Fruit fly (Drosophila melanogaster) whole organism, prepupa: Measurements from ENCODE around the gene rst.

Source experiments
- Blimp-1 ChIP-seq: fragments of 200-800 bp; sonication (Bioruptor generic); optimal IDR thresholded peaks from 3 replicates; lab custom pipeline; 2017; ENCODE audit warnings: missing biosample characterization, missing genetic modification characterization, mild to moderate bottlenecking, moderate library complexity, missing genetic modification reagents
- CG10631 ChIP-seq: fragments of 200-800 bp; sonication (Bioruptor generic); optimal IDR thresholded peaks from 2 replicates; lab custom pipeline; 2016; ENCODE audit warnings: missing biosample characterization, missing genetic modification characterization
- CG11294 ChIP-seq: fragments of 200-800 bp; sonication (Bioruptor generic); IDR thresholded peaks from 2 replicates; pipeline ENCODE4 v1.3.6; 2022; ENCODE audit warnings: missing biosample characterization, missing genetic modification characterization
- CG11762 ChIP-seq: fragments of 200-800 bp; sonication (Bioruptor generic); optimal IDR thresholded peaks from 3 replicates; lab custom pipeline; 2016; ENCODE audit warnings: missing biosample characterization, missing genetic modification characterization; ENCODE audit not compliant: insufficient read depth
- CG11902 ChIP-seq: fragments of 200-800 bp; sonication (Bioruptor generic); optimal IDR thresholded peaks from 3 replicates; lab custom pipeline; 2016; ENCODE audit warnings: missing biosample characterization, missing genetic modification characterization
- CG1621 ChIP-seq: fragments of 200-800 bp; sonication (Bioruptor generic); optimal IDR thresholded peaks from 3 replicates; lab custom pipeline; 2018; ENCODE audit warnings: missing biosample characterization, mild to moderate bottlenecking, missing genetic modification characterization
- CG16779 ChIP-seq: fragments of 200-800 bp; sonication (Bioruptor generic); optimal IDR thresholded peaks from 3 replicates; lab custom pipeline; 2017; ENCODE audit warnings: missing biosample characterization, mild to moderate bottlenecking, missing genetic modification characterization
- CG3032 ChIP-seq: fragments of 200-800 bp; optimal IDR thresholded peaks from 2 replicates; lab custom pipeline; 2019; ENCODE audit warnings: missing biosample characterization, mild to moderate bottlenecking, missing genetic modification characterization, moderate library complexity
- CG32006 ChIP-seq: fragments of 200-800 bp; sonication (Bioruptor generic); optimal IDR thresholded peaks from 3 replicates; lab custom pipeline; 2017; ENCODE audit warnings: missing biosample characterization, mild to moderate bottlenecking, missing genetic modification characterization
- CG34406 ChIP-seq: fragments of 200-800 bp; sonication (Bioruptor generic); optimal IDR thresholded peaks from 3 replicates; lab custom pipeline; 2016; ENCODE audit warnings: missing biosample characterization, missing genetic modification characterization
- CG3919 ChIP-seq: fragments of 200-800 bp; sonication (Bioruptor generic); optimal IDR thresholded peaks from 3 replicates; lab custom pipeline; 2016; ENCODE audit warnings: missing biosample characterization, missing genetic modification characterization
- CG6163 ChIP-seq: fragments of 200-800 bp; sonication (Bioruptor generic); IDR thresholded peaks from 3 replicates; pipeline ENCODE4 v1.3.6; 2022; ENCODE audit warnings: missing biosample characterization, missing genetic modification characterization
- CG6276 ChIP-seq: fragments of 200-800 bp; sonication (Bioruptor generic); optimal IDR thresholded peaks from 2 replicates; lab custom pipeline; 2017; ENCODE audit warnings: missing biosample characterization, mild to moderate bottlenecking, missing genetic modification characterization
- CG6792 ChIP-seq: fragments of 200-800 bp; sonication (Bioruptor generic); optimal IDR thresholded peaks from 3 replicates; lab custom pipeline; 2016; ENCODE audit warnings: missing biosample characterization, missing genetic modification characterization
- CG6808 ChIP-seq: fragments of 200-800 bp; sonication (Bioruptor generic); optimal IDR thresholded peaks from 3 replicates; lab custom pipeline; 2017; ENCODE audit warnings: missing biosample characterization, missing genetic modification characterization, mild to moderate bottlenecking, moderate library complexity, missing genetic modification reagents
- CG6854 ChIP-seq: fragments of 200-800 bp; sonication (Bioruptor generic); optimal IDR thresholded peaks from 2 replicates; lab custom pipeline; 2017; ENCODE audit warnings: missing biosample characterization, mild to moderate bottlenecking, missing genetic modification characterization
- CG7368 ChIP-seq: fragments of 200-800 bp; sonication (Bioruptor generic); optimal IDR thresholded peaks from 3 replicates; lab custom pipeline; 2016; ENCODE audit warnings: missing biosample characterization, missing genetic modification characterization
- CG8632 ChIP-seq: fragments of 200-800 bp; sonication (Bioruptor generic); optimal IDR thresholded peaks from 3 replicates; lab custom pipeline; 2016; ENCODE audit warnings: missing biosample characterization, missing genetic modification characterization
- Eip75B ChIP-seq: fragments of 200-800 bp; sonication (Bioruptor generic); optimal IDR thresholded peaks from 3 replicates; lab custom pipeline; 2016; ENCODE audit warnings: missing biosample characterization, missing genetic modification characterization
- Eip78C ChIP-seq: fragments of 200-800 bp; sonication (Bioruptor generic); peaks from one replicate; lab custom pipeline; 2016; ENCODE audit warnings: missing biosample characterization, missing genetic modification characterization
- Eip93F ChIP-seq: fragments of 200-800 bp; sonication (Bioruptor generic); optimal IDR thresholded peaks from 2 replicates; lab custom pipeline; 2016; ENCODE audit warnings: missing biosample characterization, mild to moderate bottlenecking, missing genetic modification characterization
- Ets96B ChIP-seq: fragments of 200-800 bp; optimal IDR thresholded peaks from 2 replicates; lab custom pipeline; 2019; ENCODE audit warnings: missing biosample characterization, mild to moderate bottlenecking, missing genetic modification characterization, moderate library complexity
- Gug ChIP-seq: fragments of 200-800 bp; sonication (Bioruptor generic); IDR thresholded peaks from 2 replicates; pipeline ENCODE4 v1.3.6; 2022; ENCODE audit warnings: missing biosample characterization, missing genetic modification characterization
- Hr38 ChIP-seq: sonication (Bioruptor generic); optimal IDR thresholded peaks from 2 replicates; lab custom pipeline; 2016; ENCODE audit warnings: missing biosample characterization, missing genetic modification characterization
- Hr4 ChIP-seq: fragments of 200-800 bp; sonication (Bioruptor generic); optimal IDR thresholded peaks from 3 replicates; lab custom pipeline; 2016; ENCODE audit warnings: missing biosample characterization, missing genetic modification characterization
- Lpt ChIP-seq: fragments of 200-800 bp; sonication (Bioruptor generic); optimal IDR thresholded peaks from 3 replicates; lab custom pipeline; 2016; ENCODE audit warnings: missing biosample characterization, missing genetic modification characterization
- Met ChIP-seq: fragments of 200-800 bp; sonication (Bioruptor generic); optimal IDR thresholded peaks from 3 replicates; lab custom pipeline; 2016; ENCODE audit warnings: missing biosample characterization, missing genetic modification characterization
- OdsH ChIP-seq: fragments of 200-800 bp; sonication (Bioruptor generic); optimal IDR thresholded peaks from 3 replicates; lab custom pipeline; 2016; ENCODE audit warnings: missing biosample characterization, missing genetic modification characterization
- Smox ChIP-seq: fragments of 200-800 bp; sonication (Bioruptor generic); optimal IDR thresholded peaks from 3 replicates; lab custom pipeline; 2016; ENCODE audit warnings: missing biosample characterization, missing genetic modification characterization
- Sox14 ChIP-seq: fragments of 200-800 bp; sonication (Bioruptor generic); optimal IDR thresholded peaks from 3 replicates; lab custom pipeline; 2016; ENCODE audit warnings: missing biosample characterization, missing genetic modification characterization
- Sox15 ChIP-seq: fragments of 200-800 bp; sonication (Bioruptor generic); optimal IDR thresholded peaks from 3 replicates; lab custom pipeline; 2016; ENCODE audit warnings: missing biosample characterization, missing genetic modification characterization
- achi ChIP-seq: fragments of 200-800 bp; sonication (Bioruptor generic); optimal IDR thresholded peaks from 3 replicates; lab custom pipeline; 2016; ENCODE audit warnings: missing biosample characterization, missing genetic modification characterization
- acj6 ChIP-seq: fragments of 200-800 bp; sonication (Bioruptor generic); optimal IDR thresholded peaks from 3 replicates; lab custom pipeline; 2016; ENCODE audit warnings: missing biosample characterization, missing genetic modification characterization
- cyc ChIP-seq: fragments of 200-800 bp; sonication (Bioruptor generic); optimal IDR thresholded peaks from 3 replicates; lab custom pipeline; 2016; ENCODE audit warnings: missing biosample characterization, missing genetic modification characterization
- dac ChIP-seq: fragments of 200-800 bp; sonication (Bioruptor generic); optimal IDR thresholded peaks from 2 replicates; lab custom pipeline; 2017; ENCODE audit warnings: missing biosample characterization, mild to moderate bottlenecking, missing genetic modification characterization
- dsx ChIP-seq: fragments of 200-800 bp; optimal IDR thresholded peaks from 3 replicates; lab custom pipeline; 2019; ENCODE audit warnings: missing biosample characterization, mild to moderate bottlenecking, missing genetic modification characterization, moderate library complexity; ENCODE audit not compliant: poor library complexity, severe bottlenecking
- eg ChIP-seq: fragments of 200-800 bp; sonication (Bioruptor generic); IDR thresholded peaks from 3 replicates; pipeline ENCODE4 v1.3.6; 2022; ENCODE audit warnings: missing biosample characterization, missing genetic modification characterization
- fd59A ChIP-seq: fragments of 200-800 bp; sonication (Bioruptor generic); optimal IDR thresholded peaks from 2 replicates; lab custom pipeline; 2017; ENCODE audit warnings: missing biosample characterization, mild to moderate bottlenecking, missing genetic modification characterization, missing genetic modification reagents
- fkh ChIP-seq: fragments of 200-800 bp; sonication (Bioruptor generic); optimal IDR thresholded peaks from 3 replicates; lab custom pipeline; 2017; ENCODE audit warnings: missing biosample characterization, mild to moderate bottlenecking, missing genetic modification characterization, moderate library complexity
- net ChIP-seq: fragments of 200-800 bp; sonication (Bioruptor generic); optimal IDR thresholded peaks from 3 replicates; lab custom pipeline; 2016; ENCODE audit warnings: missing biosample characterization, missing genetic modification characterization
- salr ChIP-seq, 2 experiments: fragments of 200-800 bp; sonication (Bioruptor generic); optimal IDR thresholded peaks; 3 replicates each; lab custom pipeline; 2016 to 2018; ENCODE audit warnings: missing biosample characterization in 2 of 2, missing genetic modification characterization in 2 of 2, mild to moderate bottlenecking in 1 of 2
- spab ChIP-seq: fragments of 200-800 bp; sonication (Bioruptor generic); optimal IDR thresholded peaks from 2 replicates; lab custom pipeline; 2017; ENCODE audit warnings: missing biosample characterization, mild to moderate bottlenecking, missing genetic modification characterization, missing genetic modification reagents
- ss ChIP-seq, 2 experiments: fragments of 200-800 bp; sonication (Bioruptor generic); optimal IDR thresholded peaks; 2 replicates in 1 of 2; 3 replicates in 1 of 2; lab custom pipeline; 2017 to 2018; ENCODE audit warnings: mild to moderate bottlenecking in 2 of 2, missing biosample characterization in 2 of 2, missing genetic modification characterization in 2 of 2, moderate library complexity in 1 of 2
- topi ChIP-seq: fragments of 200-800 bp; sonication (Bioruptor generic); optimal IDR thresholded peaks from 3 replicates; lab custom pipeline; 2016; ENCODE audit warnings: missing biosample characterization, missing genetic modification characterization
- vri ChIP-seq: fragments of 200-800 bp; sonication (Bioruptor generic); optimal IDR thresholded peaks from 3 replicates; lab custom pipeline; 2016; ENCODE audit warnings: missing biosample characterization, mild to moderate bottlenecking, missing genetic modification characterization

The rst gene

dm6 chrX:2989332-2989731, 15.7 kb upstream of the rst start:
- TF ChIP-seq CG3032 (tag; lab: Kevin White, UChicago) (no peak), CG3919 (no peak), CG6808 (GFP tag; lab: Kevin White, UChicago) (no peak), Eip78C (GFP tag; lab: Kevin White, UChicago) (peak; percentile 14), fkh (GFP tag; lab: Kevin White, UChicago) (peak; percentile 64)

- TF ChIP-seq Gug (no peak), Sox15 (GFP tag; lab: Kevin White, UChicago) (no peak), Eip93F (no peak), CG3919 (no peak)
Measured at dm6 chrX:2987320-2987719, 13.7 kb upstream of the rst start.

dm6 chrX:2984902-2985772, 11.5 kb upstream of the rst start:
- TF ChIP-seq CG3919 (peak; percentile 77), Eip78C (GFP tag; lab: Kevin White, UChicago) (peak; percentile 96), Ets96B (tag; lab: Kevin White, UChicago) (peak; percentile 90), achi (peak; percentile 75), cyc (GFP tag; lab: Kevin White, UChicago) (peak; percentile 79), Sox14 (GFP tag; lab: Kevin White, UChicago) (peak; percentile 76), salr (GFP tag; optimal IDR thresholded peaks at IDR 0.05; lab: Kevin White, UChicago) (peak; percentile 26 to 70), acj6 (GFP tag; lab: Kevin White, UChicago) (peak; percentile 74), CG10631 (peak; percentile 81), Eip93F (peak; percentile 61), ss (GFP tag; optimal IDR thresholded peaks at IDR 0.05; lab: Kevin White, UChicago) (peak; percentile 84 to 95), CG6792 (peak; percentile 79), CG11762 (peak; percentile 52), Hr4 (GFP tag; lab: Kevin White, UChicago) (peak; percentile 25), CG34406 (GFP tag; lab: Kevin White, UChicago) (peak; percentile 74), dac (no peak), Lpt (GFP tag; lab: Kevin White, UChicago) (peak; percentile 21), Smox (peak; percentile 82), spab (GFP tag; lab: Kevin White, UChicago) (peak; percentile 73), OdsH (GFP tag; lab: Kevin White, UChicago) (peak; percentile 66), CG6854 (GFP tag; lab: Kevin White, UChicago) (peak; percentile 12), topi (peak; percentile 86), CG6276 (GFP tag; lab: Kevin White, UChicago) (no peak), Sox15 (GFP tag; lab: Kevin White, UChicago) (peak; percentile 7), CG7368 (GFP tag; lab: Kevin White, UChicago) (peak; percentile 59), Gug (no peak), CG8632 (GFP tag; lab: Kevin White, UChicago) (peak; percentile 74), CG6163 (GFP tag; lab: Robert Waterston, UW) (peak; percentile 73), Met (peak; percentile 84), dsx (GFP tag; lab: Kevin White, UChicago) (peak; percentile 87), net (GFP tag; lab: Kevin White, UChicago) (peak; percentile 73), CG6808 (GFP tag; lab: Kevin White, UChicago) (peak; percentile 84), CG11294 (GFP tag; lab: Robert Waterston, UW) (no peak), vri (GFP tag; lab: Kevin White, UChicago) (peak; percentile 80), CG32006 (peak; percentile 27), Hr38 (GFP tag; lab: Kevin White, UChicago) (no peak), Eip75B (GFP tag; lab: Kevin White, UChicago) (peak; percentile 85), CG16779 (tag; lab: Kevin White, UChicago) (peak; percentile 30), fd59A (GFP tag; lab: Kevin White, UChicago) (peak; percentile 73), eg (GFP tag; lab: Robert Waterston, UW) (no peak), Blimp-1 (GFP tag; lab: Kevin White, UChicago) (peak; percentile 42), CG11902 (GFP tag; lab: Kevin White, UChicago) (peak; percentile 42), CG1621 (peak; percentile 76)
